Fruit fly (Drosophila melanogaster) whole organism, pupa: ENCODE measurements around the gene CG31780.
"Not testable (repeated sequence)": the region's sequence is repeated elsewhere in the genome, so short reads cannot be mapped to it uniquely, and the experiment has no call there.

Experiments used
- CG10348 ChIP-seq: fragments of 200-800 bp; sonication (Bioruptor generic); IDR thresholded peaks from 2 replicates; pipeline ENCODE4 v1.3.6; 2022; ENCODE audit warnings: missing biosample characterization, missing genetic modification characterization
- CG13204 ChIP-seq: fragments of 200-800 bp; sonication (Bioruptor generic); optimal IDR thresholded peaks from 2 replicates; lab custom pipeline; 2018; ENCODE audit warnings: missing biosample characterization, mild to moderate bottlenecking, missing genetic modification characterization, moderate library complexity
- CG14655 ChIP-seq: fragments of 200-800 bp; sonication (Bioruptor generic); optimal IDR thresholded peaks from 3 replicates; lab custom pipeline; 2017; ENCODE audit warnings: mild to moderate bottlenecking, missing biosample characterization, missing genetic modification reagents, missing genetic modification characterization
- CG17806 ChIP-seq: fragments of 200-800 bp; sonication (Bioruptor generic); optimal IDR thresholded peaks from 2 replicates; lab custom pipeline; 2018; ENCODE audit warnings: missing biosample characterization, mild to moderate bottlenecking, missing genetic modification characterization, moderate library complexity
- CG32121 ChIP-seq: fragments of 200-800 bp; sonication (Bioruptor generic); IDR thresholded peaks from 2 replicates; pipeline ENCODE4 v1.3.6; 2022; ENCODE audit warnings: missing biosample characterization, missing genetic modification characterization
- CG4496 ChIP-seq: fragments of 200-800 bp; sonication (Bioruptor generic); IDR thresholded peaks from 3 replicates; pipeline ENCODE4 v1.3.6; 2022; ENCODE audit warnings: missing biosample characterization, missing genetic modification characterization
- CG8301 ChIP-seq: fragments of 200-800 bp; sonication (Bioruptor generic); optimal IDR thresholded peaks from 2 replicates; lab custom pipeline; 2018; ENCODE audit warnings: missing biosample characterization, mild to moderate bottlenecking, missing genetic modification characterization
- CG9948 ChIP-seq: fragments of 200-800 bp; sonication (Bioruptor generic); optimal IDR thresholded peaks from 2 replicates; lab custom pipeline; 2018; ENCODE audit warnings: missing biosample characterization, mild to moderate bottlenecking, missing genetic modification characterization, moderate library complexity
- D1 ChIP-seq: fragments of 200-800 bp; sonication (Bioruptor generic); optimal IDR thresholded peaks from 2 replicates; lab custom pipeline; 2018; ENCODE audit warnings: missing biosample characterization, mild to moderate bottlenecking, missing genetic modification characterization, moderate library complexity
- EcR ChIP-seq: fragments of 200-800 bp; sonication (Bioruptor generic); optimal IDR thresholded peaks from 3 replicates; lab custom pipeline; 2019; ENCODE audit warnings: missing biosample characterization, missing genetic modification characterization, mild to moderate bottlenecking, moderate library complexity, missing genetic modification reagents
- Pif1B ChIP-seq: fragments of 200-800 bp; sonication (Bioruptor generic); optimal IDR thresholded peaks from 3 replicates; lab custom pipeline; 2016; ENCODE audit warnings: missing biosample characterization, missing genetic modification characterization
- gl ChIP-seq: fragments of 200-800 bp; sonication (Bioruptor generic); optimal IDR thresholded peaks from 2 replicates; lab custom pipeline; 2018; ENCODE audit warnings: missing biosample characterization, mild to moderate bottlenecking, missing genetic modification characterization

- not testable (repeated sequence) for TF ChIP-seq CG32121 (GFP tag; lab: Robert Waterston, UW); gl (tag; lab: Kevin White, UChicago); CG4496 (GFP tag; lab: Robert Waterston, UW); EcR; Pif1B; D1; CG17806 (tag; lab: Kevin White, UChicago); CG10348 (GFP tag; lab: Robert Waterston, UW); CG14655 (GFP tag; lab: Kevin White, UChicago); CG13204 (GFP tag; lab: Kevin White, UChicago); CG9948; CG8301 (tag; lab: Kevin White, UChicago)
Observed at dm6 chr2L:15710999-15711398, 15.2 kb downstream of the CG31780 start, which contains the start of gene CG43924.
